Worm (Caenorhabditis elegans): ENCODE measurements around the gene C07A4.2.
A peak's percentile ranks its signal among the peaks of the same experiment; 100 is the strongest.

The C07A4.2 gene

ce11 chrX:10218779-10219178, 46.8 kb downstream of the C07A4.2 start, which contains the start of gene F44A6.5:
Gene F44A6.5 (minus strand): TSS chrX:10218929.
- TF ChIP-seq F57C9.4 (tag; optimal IDR thresholded peaks at IDR 0.05) (no peak), die-1 (tag; optimal IDR thresholded peaks at IDR 0.05) (no peak), aptf-3 (GFP tag; IDR thresholded peaks at IDR 0.05) (no peak), zim-3 (tag; optimal IDR thresholded peaks at IDR 0.05) (no peak), cebp-1 (GFP tag; IDR thresholded peaks at IDR 0.05) (no peak), cebp-1 (tag; optimal IDR thresholded peaks at IDR 0.05) (peak; percentile 4), ztf-26 (tag; optimal IDR thresholded peaks at IDR 0.05) (peak; percentile 19), rpc-1 (optimal IDR thresholded peaks at IDR 0.05) (no peak), rpc-1 (tag; optimal IDR thresholded peaks at IDR 0.05) (no peak), ZK185.1 (tag; optimal IDR thresholded peaks at IDR 0.05; ENCODE audit: poor library complexity, severe bottlenecking) (no peak), F55B11.4 (tag; optimal IDR thresholded peaks at IDR 0.05; ENCODE audit: borderline replicate concordance, insufficient read depth) (no peak), egrh-3 (GFP tag; IDR thresholded peaks at IDR 0.05) (no peak), lsl-1 (GFP tag; optimal IDR thresholded peaks at IDR 0.05) (no peak), tbp1 (GFP tag; optimal IDR thresholded peaks at IDR 0.05) (peak; percentile 2), lag-1 (GFP tag; IDR thresholded peaks at IDR 0.05) (no peak), lin-40 (tag; optimal IDR thresholded peaks at IDR 0.05) (peak; percentile 42), attf-3 (GFP tag; conservative IDR thresholded peaks at IDR 0.05) (no peak), nhr-90 (tag; optimal IDR thresholded peaks at IDR 0.05) (no peak), rcor-1 (GFP tag; IDR thresholded peaks at IDR 0.05) (no peak), F23B12.7 (tag; optimal IDR thresholded peaks at IDR 0.05; ENCODE audit: insufficient read depth) (peak; percentile 2), nhr-80 (tag; optimal IDR thresholded peaks at IDR 0.05) (peak; percentile 53)

- TF ChIP-seq repo-1 (tag; optimal IDR thresholded peaks at IDR 0.05) (no peak), let-526 (GFP tag; IDR thresholded peaks at IDR 0.05) (0 out of 2 replicates have a peak, but pooled peaks have one; percentile 27), B0261.1 (tag; optimal IDR thresholded peaks at IDR 0.05) (no peak), Y53G8AR.9 (GFP tag; conservative IDR thresholded peaks at IDR 0.05) (0 out of 2 replicates have a peak, but pooled peaks have one; percentile 21), tbp1 (GFP tag; optimal IDR thresholded peaks at IDR 0.05) (no peak), dpl-1 (GFP tag; optimal IDR thresholded peaks at IDR 0.05) (no peak), F52B5.7 (tag; optimal IDR thresholded peaks at IDR 0.05) (no peak), F37B4.10 (GFP tag; IDR thresholded peaks at IDR 0.05) (0 out of 2 replicates have a peak, but pooled peaks have one; percentile 90), Y67H2A.10 (GFP tag; conservative IDR thresholded peaks at IDR 0.05) (no peak), dox-1 (GFP tag; IDR thresholded peaks at IDR 0.05) (0 out of 2 replicates have a peak, but pooled peaks have one; percentile 15), ekl-4 (GFP tag; IDR thresholded peaks at IDR 0.05) (no peak), mel-28 (tag; optimal IDR thresholded peaks at IDR 0.05; ENCODE audit: borderline replicate concordance) (no peak), D2030.7 (GFP tag; IDR thresholded peaks at IDR 0.05) (no peak), ZK185.1 (tag; optimal IDR thresholded peaks at IDR 0.05; ENCODE audit: poor library complexity, severe bottlenecking) (no peak), F22D6.2 (tag; optimal IDR thresholded peaks at IDR 0.05) (no peak), tlf-1 (GFP tag; optimal IDR thresholded peaks at IDR 0.05) (no peak), T26A5.8 (tag; optimal IDR thresholded peaks at IDR 0.05) (no peak), F33H1.4 (GFP tag; IDR thresholded peaks at IDR 0.05) (no peak), nhr-179 (tag; optimal IDR thresholded peaks at IDR 0.05) (no peak)
Observed at ce11 chrX:10219184-10219705, 47.2 kb downstream of the C07A4.2 start.
